Fruit fly (Drosophila melanogaster) whole organism, embryonic: Measurements from ENCODE around the gene CG17906.

Source experiments
- Asciz ChIP-seq: fragments of 200-800 bp; sonication (Bioruptor generic); optimal IDR thresholded peaks from 2 replicates; lab custom pipeline; 2017; ENCODE audit warnings: missing biosample characterization, mild to moderate bottlenecking, missing genetic modification characterization, missing genetic modification reagents
- Atf-2 ChIP-seq: fragments of 200-800 bp; sonication (Bioruptor generic); optimal IDR thresholded peaks from 2 replicates; lab custom pipeline; 2016; ENCODE audit warnings: missing biosample characterization, missing genetic modification characterization
- BEAF-32 ChIP-seq: fragments of 200-800 bp; sonication (Bioruptor generic); optimal IDR thresholded peaks from 3 replicates; lab custom pipeline; 2017; ENCODE audit warnings: missing biosample characterization, missing genetic modification characterization, mild to moderate bottlenecking, moderate library complexity, missing genetic modification reagents
- CG10267 ChIP-seq: fragments of 200-800 bp; sonication (Bioruptor generic); optimal IDR thresholded peaks from 2 replicates; lab custom pipeline; 2018; ENCODE audit warnings: missing biosample characterization, mild to moderate bottlenecking, missing genetic modification characterization, moderate library complexity
- CG10431 ChIP-seq: fragments of 200-800 bp; sonication (Bioruptor generic); optimal IDR thresholded peaks from 3 replicates; lab custom pipeline; 2018; ENCODE audit warnings: missing biosample characterization, mild to moderate bottlenecking, missing genetic modification characterization
- CG10543 ChIP-seq: fragments of 200-800 bp; sonication (Bioruptor generic); optimal IDR thresholded peaks from 3 replicates; lab custom pipeline; 2017; ENCODE audit warnings: missing biosample characterization, mild to moderate bottlenecking, missing genetic modification characterization, moderate library complexity
- CG12071 ChIP-seq: fragments of 200-800 bp; sonication (Bioruptor generic); optimal IDR thresholded peaks from 3 replicates; lab custom pipeline; 2018; ENCODE audit warnings: missing biosample characterization, mild to moderate bottlenecking, missing genetic modification characterization
- CG12744 ChIP-seq: fragments of 200-800 bp; sonication (Bioruptor generic); optimal IDR thresholded peaks from 2 replicates; lab custom pipeline; 2016; ENCODE audit warnings: missing biosample characterization, missing genetic modification characterization
- CG13775 ChIP-seq: fragments of 200-800 bp; sonication (Bioruptor generic); optimal IDR thresholded peaks from 3 replicates; lab custom pipeline; 2017; ENCODE audit warnings: missing biosample characterization, mild to moderate bottlenecking, missing genetic modification characterization
- CG14441 ChIP-seq: fragments of 200-800 bp; sonication (Bioruptor generic); IDR thresholded peaks from 2 replicates; pipeline ENCODE4 v1.3.6; 2022; ENCODE audit warnings: missing biosample characterization, missing genetic modification characterization
- CG15601 ChIP-seq: fragments of 200-800 bp; sonication (Bioruptor generic); optimal IDR thresholded peaks from 3 replicates; lab custom pipeline; 2019; ENCODE audit warnings: missing biosample characterization, mild to moderate bottlenecking, missing genetic modification characterization, moderate library complexity
- CG1647 ChIP-seq: fragments of 200-800 bp; sonication (Bioruptor generic); optimal IDR thresholded peaks from 3 replicates; lab custom pipeline; 2016; ENCODE audit warnings: missing biosample characterization, missing genetic modification characterization
- CG17568 ChIP-seq: fragments of 200-800 bp; sonication (Bioruptor generic); optimal IDR thresholded peaks from 2 replicates; lab custom pipeline; 2018; ENCODE audit warnings: missing biosample characterization, mild to moderate bottlenecking, missing genetic modification characterization, moderate library complexity
- CG30403 ChIP-seq: fragments of 200-800 bp; sonication (Bioruptor generic); optimal IDR thresholded peaks from 3 replicates; lab custom pipeline; 2016; ENCODE audit warnings: missing biosample characterization, missing genetic modification characterization
- CG30431 ChIP-seq: fragments of 200-800 bp; sonication (Bioruptor generic); optimal IDR thresholded peaks from 2 replicates; lab custom pipeline; 2017; ENCODE audit warnings: missing biosample characterization, missing genetic modification characterization
- CG3163 ChIP-seq: fragments of 200-800 bp; sonication (Bioruptor generic); optimal IDR thresholded peaks from 3 replicates; lab custom pipeline; 2016; ENCODE audit warnings: missing biosample characterization, missing genetic modification characterization
- CG6813 ChIP-seq: fragments of 200-800 bp; sonication (Bioruptor generic); optimal IDR thresholded peaks from 2 replicates; lab custom pipeline; 2017; ENCODE audit warnings: missing biosample characterization, missing genetic modification characterization, mild to moderate bottlenecking, moderate library complexity, missing genetic modification reagents
- CG7987 ChIP-seq: fragments of 200-800 bp; sonication (Bioruptor generic); optimal IDR thresholded peaks from 2 replicates; lab custom pipeline; 2018; ENCODE audit warnings: missing biosample characterization, mild to moderate bottlenecking, missing genetic modification characterization, moderate library complexity
- CG8388 ChIP-seq: fragments of 200-800 bp; sonication (Bioruptor generic); optimal IDR thresholded peaks from 2 replicates; lab custom pipeline; 2019; ENCODE audit warnings: missing biosample characterization, mild to moderate bottlenecking, missing genetic modification characterization, moderate library complexity
- CG8924 ChIP-seq: fragments of 200-800 bp; optimal IDR thresholded peaks from 3 replicates; lab custom pipeline; 2019; ENCODE audit warnings: missing biosample characterization, mild to moderate bottlenecking, missing genetic modification characterization, moderate library complexity
- CG9437 ChIP-seq: fragments of 200-800 bp; sonication (Bioruptor generic); optimal IDR thresholded peaks from 2 replicates; lab custom pipeline; 2018; ENCODE audit warnings: missing biosample characterization, mild to moderate bottlenecking, missing genetic modification characterization
- Deaf1 ChIP-seq: fragments of 200-800 bp; optimal IDR thresholded peaks from 3 replicates; lab custom pipeline; 2019; ENCODE audit warnings: missing biosample characterization, mild to moderate bottlenecking, missing genetic modification characterization, moderate library complexity
- E2f2 ChIP-seq: fragments of 200-800 bp; sonication (Bioruptor generic); IDR thresholded peaks from 2 replicates; pipeline ENCODE4 v1.3.6; 2022; ENCODE audit warnings: missing biosample characterization, missing genetic modification characterization
- H2.0 ChIP-seq: fragments of 200-800 bp; sonication (Bioruptor generic); IDR thresholded peaks from 2 replicates; pipeline ENCODE4 v1.3.6; 2022; ENCODE audit warnings: missing biosample characterization, missing genetic modification characterization
- Hr78 ChIP-seq, 2 experiments: fragments of 200-800 bp in 1 of 2; fragments of >200 bp in 1 of 2; sonication (Bioruptor generic) in 1 of 2; optimal IDR thresholded peaks; 2 replicates each; lab custom pipeline; 2017 to 2019; ENCODE audit warnings: missing biosample characterization in 2 of 2, missing genetic modification characterization in 2 of 2, mild to moderate bottlenecking in 1 of 2, moderate library complexity in 1 of 2
- Lpt ChIP-seq: fragments of >200 bp; optimal IDR thresholded peaks from 2 replicates; lab custom pipeline; 2018; ENCODE audit warnings: missing biosample characterization, missing genetic modification characterization
- Mad ChIP-seq: fragments of 200-800 bp; sonication (Bioruptor generic); optimal IDR thresholded peaks from 2 replicates; lab custom pipeline; 2016; ENCODE audit warnings: missing biosample characterization, missing genetic modification characterization
- NC2β ChIP-seq: fragments of 200-800 bp; sonication (Bioruptor generic); optimal IDR thresholded peaks from 2 replicates; lab custom pipeline; 2016; ENCODE audit warnings: missing biosample characterization, missing genetic modification characterization
- Oli ChIP-seq: fragments of 200-800 bp; sonication (Bioruptor generic); optimal IDR thresholded peaks from 2 replicates; lab custom pipeline; 2018; ENCODE audit warnings: missing biosample characterization, mild to moderate bottlenecking, missing genetic modification characterization, moderate library complexity
- Sin3A ChIP-seq: fragments of >200 bp; optimal IDR thresholded peaks from 2 replicates; lab custom pipeline; 2018
- Usf ChIP-seq: fragments of 200-800 bp; sonication (Bioruptor generic); optimal IDR thresholded peaks from 2 replicates; lab custom pipeline; 2017; ENCODE audit warnings: missing genotype, missing biosample characterization, missing genetic modification characterization
- Xrp1 ChIP-seq: fragments of 200-800 bp; sonication (Bioruptor generic); IDR thresholded peaks from 2 replicates; pipeline ENCODE4 v1.3.6; 2022; ENCODE audit warnings: missing biosample characterization, missing genetic modification characterization
- ase ChIP-seq: fragments of 200-800 bp; sonication (Bioruptor generic); IDR thresholded peaks from 3 replicates; pipeline ENCODE4 v1.3.6; 2022; ENCODE audit warnings: missing biosample characterization, missing genetic modification characterization
- dimm ChIP-seq: fragments of 200-800 bp; sonication (Bioruptor generic); IDR thresholded peaks from 2 replicates; pipeline ENCODE4 v1.3.6; 2022; ENCODE audit warnings: missing biosample characterization, missing genetic modification characterization
- ems ChIP-seq: fragments of 200-800 bp; sonication (Bioruptor generic); optimal IDR thresholded peaks from 3 replicates; lab custom pipeline; 2016; ENCODE audit warnings: missing biosample characterization, missing genetic modification characterization
- exex ChIP-seq: fragments of 200-800 bp; sonication (Bioruptor generic); optimal IDR thresholded peaks from 4 replicates; lab custom pipeline; 2018; ENCODE audit warnings: missing biosample characterization, mild to moderate bottlenecking, missing genetic modification characterization, moderate library complexity
- gfzf ChIP-seq: fragments of 200-800 bp; sonication (Bioruptor generic); optimal IDR thresholded peaks from 2 replicates; lab custom pipeline; 2016; ENCODE audit warnings: missing biosample characterization, mild to moderate bottlenecking, missing genetic modification characterization, moderate library complexity
- her ChIP-seq: fragments of 200-800 bp; sonication (Bioruptor generic); optimal IDR thresholded peaks from 2 replicates; lab custom pipeline; 2016; ENCODE audit warnings: missing biosample characterization, missing genetic modification characterization
- lmd ChIP-seq: fragments of 200-800 bp; sonication (Bioruptor generic); IDR thresholded peaks from 2 replicates; pipeline ENCODE4 v1.3.6; 2022; ENCODE audit warnings: missing biosample characterization, missing genetic modification characterization
- lola ChIP-seq, 3 experiments: fragments of >200 bp in 2 of 3; fragments of 200-800 bp in 1 of 3; sonication (Bioruptor generic) in 1 of 3; optimal IDR thresholded peaks; 2 replicates each; lab custom pipeline; 2017 to 2019; ENCODE audit warnings: missing biosample characterization in 3 of 3, missing genetic modification characterization in 3 of 3, mild to moderate bottlenecking in 1 of 3, moderate library complexity in 1 of 3
- mirr ChIP-seq: fragments of 200-800 bp; sonication (Bioruptor generic); optimal IDR thresholded peaks from 3 replicates; lab custom pipeline; 2018; ENCODE audit warnings: missing biosample characterization, mild to moderate bottlenecking, missing genetic modification characterization
- nmo ChIP-seq: fragments of 200-800 bp; sonication (Bioruptor generic); optimal IDR thresholded peaks from 2 replicates; lab custom pipeline; 2018; ENCODE audit warnings: missing biosample characterization, mild to moderate bottlenecking, missing genetic modification characterization, moderate library complexity
- pb ChIP-seq: fragments of 200-800 bp; sonication (Bioruptor generic); optimal IDR thresholded peaks from 3 replicates; lab custom pipeline; 2016; ENCODE audit warnings: missing biosample characterization, missing genetic modification characterization
- repo ChIP-seq: fragments of 200-800 bp; sonication (Bioruptor generic); optimal IDR thresholded peaks from 2 replicates; lab custom pipeline; 2016; ENCODE audit warnings: missing biosample characterization, missing genetic modification characterization
- row ChIP-seq: fragments of 200-800 bp; sonication (Bioruptor generic); IDR thresholded peaks from 3 replicates; pipeline ENCODE4 v1.3.6; 2022; ENCODE audit warnings: missing biosample characterization, missing genetic modification characterization
- slp2 ChIP-seq: fragments of 200-800 bp; sonication (Bioruptor generic); optimal IDR thresholded peaks from 2 replicates; lab custom pipeline; 2016; ENCODE audit warnings: missing biosample characterization, missing genetic modification characterization
- stc ChIP-seq: fragments of 200-800 bp; sonication (Bioruptor generic); IDR thresholded peaks from 2 replicates; pipeline ENCODE4 v1.3.6; 2022; ENCODE audit warnings: missing biosample characterization, missing genetic modification characterization
- trh ChIP-seq: fragments of 200-800 bp; sonication (Bioruptor generic); optimal IDR thresholded peaks from 2 replicates; lab custom pipeline; 2016; ENCODE audit warnings: missing biosample characterization, missing genetic modification characterization
- wor ChIP-seq: fragments of 200-800 bp; sonication (Bioruptor generic); IDR thresholded peaks from 2 replicates; pipeline ENCODE4 v1.3.6; 2022; ENCODE audit warnings: missing biosample characterization, missing genetic modification characterization

CG17906 gene

dm6 chr2L:8951184-8951934, 42.8 kb upstream of the CG17906 start, which contains the start of gene C1GalTA (continued):
- peak; percentile 37 for TF ChIP-seq slp2 (GFP tag; lab: Kevin White, UChicago)
- peak; percentile 99 for TF ChIP-seq CG8388
- TF ChIP-seq stc (GFP tag; lab: Robert Waterston, UW), result peak; percentile 96
- no peak for TF ChIP-seq Lpt (GFP tag; lab: Kevin White, UChicago)
- peak; percentile 97 for TF ChIP-seq CG15601 (tag; lab: Kevin White, UChicago)
- peak in 1 of 2 experiments; percentile 94 for TF ChIP-seq Hr78 (GFP tag; optimal IDR thresholded peaks at IDR 0.05; lab: Kevin White, UChicago)
- TF ChIP-seq lmd (GFP tag; lab: Robert Waterston, UW), result peak; percentile 97
- no peak for TF ChIP-seq BEAF-32 (GFP tag; lab: Kevin White, UChicago)
- TF ChIP-seq Xrp1 (GFP tag; lab: Robert Waterston, UW), result peak; percentile 99
- TF ChIP-seq Atf-2 (GFP tag; lab: Kevin White, UChicago), result peak; percentile 42
- peak; percentile 62 for TF ChIP-seq mirr (GFP tag; lab: Kevin White, UChicago)
- peak; percentile 83 for TF ChIP-seq CG7987
- TF ChIP-seq CG17568 (GFP tag; lab: Kevin White, UChicago), result peak; percentile 91
- TF ChIP-seq repo (GFP tag; lab: Kevin White, UChicago), result no peak
- TF ChIP-seq ase (GFP tag; lab: Robert Waterston, UW), result peak; percentile 91
- peak; percentile 93 for TF ChIP-seq exex
- peak; percentile 97 for TF ChIP-seq Asciz (GFP tag; lab: Kevin White, UChicago)
- no peak for TF ChIP-seq Sin3A (lab: Kevin White, UChicago)
- TF ChIP-seq CG8924 (tag; lab: Kevin White, UChicago), result peak; percentile 100
- peak; percentile 64 for TF ChIP-seq ems
- peak; percentile 98 for TF ChIP-seq CG10267 (tag; lab: Kevin White, UChicago)
- peak; percentile 77 for TF ChIP-seq dimm (GFP tag; lab: Robert Waterston, UW)
- peak; percentile 88 for TF ChIP-seq CG14441 (GFP tag; lab: Robert Waterston, UW)
- peak; percentile 90 for TF ChIP-seq wor (GFP tag; lab: Robert Waterston, UW)
- TF ChIP-seq nmo, result peak; percentile 100
- TF ChIP-seq CG1647 (GFP tag; lab: Kevin White, UChicago), result peak; percentile 36
- peak; percentile 23 for TF ChIP-seq CG3163 (GFP tag; lab: Kevin White, UChicago)
- TF ChIP-seq CG9437 (GFP tag; lab: Kevin White, UChicago), result peak; percentile 97
- peak; percentile 95 for TF ChIP-seq CG10543 (GFP tag; lab: Kevin White, UChicago)
- peak; percentile 93 for TF ChIP-seq Deaf1
- TF ChIP-seq Oli (tag; lab: Kevin White, UChicago), result peak; percentile 98
- TF ChIP-seq NC2β (GFP tag; lab: Kevin White, UChicago), result no peak
- TF ChIP-seq H2.0 (GFP tag; lab: Robert Waterston, UW), result peak; percentile 91
- peak; percentile 11 for TF ChIP-seq pb
- peak; percentile 97 for TF ChIP-seq CG13775 (GFP tag; lab: Kevin White, UChicago)
- TF ChIP-seq gfzf, result no peak
- TF ChIP-seq E2f2 (GFP tag; lab: Robert Waterston, UW), result peak; percentile 83
- TF ChIP-seq her (GFP tag; lab: Kevin White, UChicago), result peak; percentile 25
- no peak for TF ChIP-seq CG12744 (GFP tag; lab: Kevin White, UChicago)
- TF ChIP-seq trh (GFP tag; lab: Kevin White, UChicago), result peak; percentile 91
- peak; percentile 97 for TF ChIP-seq CG30403 (GFP tag; lab: Kevin White, UChicago)
- TF ChIP-seq row (GFP tag; lab: Robert Waterston, UW), result peak; percentile 98
- TF ChIP-seq CG30431 (GFP tag; lab: Kevin White, UChicago), result peak; percentile 86
- peak; percentile 88 for TF ChIP-seq Usf
- TF ChIP-seq CG6813 (GFP tag; lab: Kevin White, UChicago), result peak; percentile 96
- TF ChIP-seq CG10431, result peak; percentile 94
- TF ChIP-seq Mad (GFP tag; lab: Kevin White, UChicago), result peak; percentile 57
- TF ChIP-seq CG12071 (GFP tag; lab: Kevin White, UChicago), result peak; percentile 80
- TF ChIP-seq lola (GFP tag; optimal IDR thresholded peaks at IDR 0.05; lab: Kevin White, UChicago), result peak in 1 of 3 experiments; percentile 98
